Worm (Caenorhabditis elegans): Measurements from ENCODE around the gene Y116A8A.150.

DNA sequence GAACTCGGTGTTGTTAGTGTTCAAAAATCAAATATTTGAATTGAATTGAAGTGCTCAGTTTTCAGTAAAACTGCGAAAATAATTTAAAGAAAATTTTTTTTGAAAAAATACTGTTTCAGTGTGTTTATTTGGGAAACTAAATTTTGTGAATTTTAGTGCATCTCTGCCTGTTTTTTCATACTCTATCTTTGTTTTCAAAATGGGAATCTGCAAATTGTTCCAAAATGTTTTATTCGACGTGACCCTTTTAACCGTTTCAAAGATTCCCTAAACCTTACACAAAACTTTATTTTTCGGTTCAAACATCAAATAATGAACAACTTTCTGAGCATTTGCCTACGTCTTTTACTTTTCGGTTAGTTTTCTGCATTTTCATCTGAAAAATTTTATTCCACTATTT lies 12.9 kb downstream of the Y116A8A.150 start, which contains the start of gene Y116A8A.7:
- TF ChIP-seq ama-1 (optimal IDR thresholded peaks at IDR 0.05) (no peak), hmg-4 (GFP tag; optimal IDR thresholded peaks at IDR 0.05) (no peak), flt-1 (GFP tag; IDR thresholded peaks at IDR 0.05) (no peak), sea-1 (GFP tag; conservative IDR thresholded peaks at IDR 0.05) (no peak), ceh-36 (tag; optimal IDR thresholded peaks at IDR 0.05) (no peak), scrt-1 (GFP tag; IDR thresholded peaks at IDR 0.05) (no peak), tbx-37 (GFP tag; conservative IDR thresholded peaks at IDR 0.05) (no peak)
